Fruit fly (Drosophila melanogaster) whole organism, embryonic: Measurements from ENCODE around the gene kri.
A peak's percentile ranks its signal among the peaks of the same experiment; 100 is the strongest.

ENCODE experiments used
- Bdp1 ChIP-seq: fragments of 200-800 bp; sonication (Bioruptor generic); optimal IDR thresholded peaks from 3 replicates; lab custom pipeline; 2016; ENCODE audit warnings: missing biosample characterization, missing genetic modification characterization
- CG1024 ChIP-seq: fragments of 200-800 bp; sonication (Bioruptor generic); IDR thresholded peaks from 2 replicates; pipeline ENCODE4 v1.3.6; 2022; ENCODE audit warnings: missing biosample characterization, missing genetic modification characterization
- CG1233 ChIP-seq: fragments of 200-800 bp; sonication (Bioruptor generic); optimal IDR thresholded peaks from 4 replicates; lab custom pipeline; 2018; ENCODE audit warnings: missing biosample characterization, mild to moderate bottlenecking, missing genetic modification characterization
- CG13287 ChIP-seq: fragments of 200-800 bp; sonication (Bioruptor generic); IDR thresholded peaks from 2 replicates; pipeline ENCODE4 v1.3.6; 2022; ENCODE audit warnings: missing biosample characterization, missing genetic modification characterization; ENCODE audit not compliant: partially characterized antibody
- CG14050 ChIP-seq: fragments of 200-800 bp; sonication (Bioruptor generic); IDR thresholded peaks from 3 replicates; pipeline ENCODE4 v1.3.6; 2022; ENCODE audit warnings: missing biosample characterization, missing genetic modification characterization
- CG14860 ChIP-seq: fragments of 200-800 bp; sonication (Bioruptor generic); IDR thresholded peaks from 3 replicates; pipeline ENCODE4 v1.3.6; 2022; ENCODE audit warnings: missing biosample characterization, missing genetic modification characterization; ENCODE audit not compliant: partially characterized antibody
- CG15269 ChIP-seq: fragments of 200-800 bp; sonication (Bioruptor generic); optimal IDR thresholded peaks from 2 replicates; lab custom pipeline; 2018; ENCODE audit warnings: missing biosample characterization, mild to moderate bottlenecking, missing genetic modification characterization, moderate library complexity
- CG1792 ChIP-seq: fragments of 200-800 bp; sonication (Bioruptor generic); optimal IDR thresholded peaks from 2 replicates; lab custom pipeline; 2016; ENCODE audit warnings: missing biosample characterization, missing genetic modification characterization
- CG18599 ChIP-seq: fragments of 200-800 bp; sonication (Bioruptor generic); optimal IDR thresholded peaks from 3 replicates; lab custom pipeline; 2017; ENCODE audit warnings: missing biosample characterization, missing genetic modification characterization, mild to moderate bottlenecking, moderate library complexity, missing genetic modification reagents
- CG2875 ChIP-seq: fragments of 200-800 bp; sonication (Bioruptor generic); optimal IDR thresholded peaks from 2 replicates; lab custom pipeline; 2017; ENCODE audit warnings: missing biosample characterization, mild to moderate bottlenecking, missing genetic modification characterization, missing genetic modification reagents
- CG2889 ChIP-seq: fragments of 200-800 bp; sonication (Bioruptor generic); IDR thresholded peaks from 3 replicates; pipeline ENCODE4 v1.3.6; 2022; ENCODE audit warnings: missing biosample characterization, missing genetic modification characterization
- CG31388 ChIP-seq: fragments of 200-800 bp; sonication (Bioruptor generic); optimal IDR thresholded peaks from 2 replicates; lab custom pipeline; 2016; ENCODE audit warnings: missing biosample characterization, missing genetic modification characterization
- CG34422 ChIP-seq: fragments of 200-800 bp; sonication (Bioruptor generic); IDR thresholded peaks from 3 replicates; pipeline ENCODE4 v1.3.6; 2022; ENCODE audit warnings: missing biosample characterization, missing genetic modification characterization
- CG43689 ChIP-seq: fragments of 200-800 bp; sonication (Bioruptor generic); IDR thresholded peaks from 2 replicates; pipeline ENCODE4 v1.3.6; 2022; ENCODE audit warnings: missing biosample characterization, missing genetic modification characterization
- CG6175 ChIP-seq: fragments of 200-800 bp; sonication (Bioruptor generic); IDR thresholded peaks from 3 replicates; pipeline ENCODE4 v1.3.6; 2022; ENCODE audit warnings: missing biosample characterization, missing genetic modification characterization
- CG7839 ChIP-seq: fragments of 200-800 bp; sonication (Bioruptor generic); optimal IDR thresholded peaks from 3 replicates; lab custom pipeline; 2018; ENCODE audit warnings: missing biosample characterization, mild to moderate bottlenecking, missing genetic modification characterization, moderate library complexity
- CG9215 ChIP-seq: fragments of 200-800 bp; sonication (Bioruptor generic); IDR thresholded peaks from 2 replicates; pipeline ENCODE4 v1.3.6; 2022; ENCODE audit warnings: missing biosample characterization, missing genetic modification characterization
- CG9727 ChIP-seq: fragments of 200-800 bp; sonication (Bioruptor generic); optimal IDR thresholded peaks from 3 replicates; lab custom pipeline; 2017; ENCODE audit warnings: missing biosample characterization, mild to moderate bottlenecking, missing genetic modification characterization
- CG9817 ChIP-seq: fragments of 200-800 bp; sonication (Bioruptor generic); optimal IDR thresholded peaks from 2 replicates; lab custom pipeline; 2018; ENCODE audit warnings: missing biosample characterization, mild to moderate bottlenecking, missing genetic modification characterization, moderate library complexity
- Dek ChIP-seq: fragments of 200-800 bp; sonication (Bioruptor generic); optimal IDR thresholded peaks from 3 replicates; lab custom pipeline; 2019; ENCODE audit warnings: missing biosample characterization, mild to moderate bottlenecking, missing genetic modification characterization, moderate library complexity
- Ets65A ChIP-seq: fragments of 200-800 bp; sonication (Bioruptor generic); peaks from one replicate; lab custom pipeline; 2016; ENCODE audit warnings: missing biosample characterization, missing genetic modification characterization
- Gsc ChIP-seq: fragments of 200-800 bp; sonication (Bioruptor generic); IDR thresholded peaks from 2 replicates; pipeline ENCODE4 v1.3.6; 2022; ENCODE audit warnings: missing biosample characterization, missing genetic modification characterization
- Hr51 ChIP-seq, 2 experiments: fragments of 200-800 bp; sonication (Bioruptor generic); optimal IDR thresholded peaks; 2 replicates in 1 of 2; 3 replicates in 1 of 2; lab custom pipeline; 2016 to 2018; ENCODE audit warnings: missing biosample characterization in 2 of 2, missing genetic modification characterization in 2 of 2, mild to moderate bottlenecking in 1 of 2, moderate library complexity in 1 of 2
- Kr ChIP-seq: fragments of 200-800 bp; sonication (Bioruptor generic); optimal IDR thresholded peaks from 2 replicates; lab custom pipeline; 2017; ENCODE audit warnings: missing biosample characterization, mild to moderate bottlenecking, missing genetic modification characterization
- Poxn ChIP-seq: fragments of 200-800 bp; sonication (Bioruptor generic); IDR thresholded peaks from 2 replicates; pipeline ENCODE4 v1.3.6; 2022; ENCODE audit warnings: missing biosample characterization, missing genetic modification characterization
- Ptx1 ChIP-seq: fragments of 200-800 bp; sonication (Bioruptor generic); IDR thresholded peaks from 2 replicates; pipeline ENCODE4 v1.3.6; 2022; ENCODE audit warnings: missing biosample characterization, missing genetic modification characterization
- Ravus ChIP-seq: fragments of 200-800 bp; sonication (Bioruptor generic); IDR thresholded peaks from 2 replicates; pipeline ENCODE4 v1.3.6; 2022; ENCODE audit warnings: missing biosample characterization, missing genetic modification characterization
- Stat92E ChIP-seq, 3 experiments: fragments of >200 bp in 2 of 3; fragments of 200-800 bp in 1 of 3; sonication (Bioruptor generic) in 1 of 3; optimal IDR thresholded peaks; 2 replicates each; lab custom pipeline; 2017 to 2019; ENCODE audit warnings: missing biosample characterization in 3 of 3, missing genetic modification characterization in 3 of 3, mild to moderate bottlenecking in 1 of 3, moderate library complexity in 1 of 3
- Xrp1 ChIP-seq: fragments of 200-800 bp; sonication (Bioruptor generic); IDR thresholded peaks from 2 replicates; pipeline ENCODE4 v1.3.6; 2022; ENCODE audit warnings: missing biosample characterization, missing genetic modification characterization
- corto ChIP-seq: fragments of 200-800 bp; sonication (Bioruptor generic); optimal IDR thresholded peaks from 2 replicates; lab custom pipeline; 2016; ENCODE audit warnings: missing biosample characterization, mild to moderate bottlenecking, missing genetic modification characterization, moderate library complexity
- dmrt99B ChIP-seq: fragments of 200-800 bp; sonication (Bioruptor generic); optimal IDR thresholded peaks from 2 replicates; lab custom pipeline; 2018; ENCODE audit warnings: missing biosample characterization, mild to moderate bottlenecking, missing genetic modification characterization, moderate library complexity
- fru ChIP-seq: fragments of >200 bp; optimal IDR thresholded peaks from 2 replicates; lab custom pipeline; 2017
- hbn ChIP-seq: fragments of 200-800 bp; sonication (Bioruptor generic); IDR thresholded peaks from 2 replicates; pipeline ENCODE4 v1.3.6; 2022; ENCODE audit warnings: missing biosample characterization, missing genetic modification characterization; ENCODE audit not compliant: partially characterized antibody
- jing ChIP-seq: fragments of 200-800 bp; sonication (Bioruptor generic); optimal IDR thresholded peaks from 2 replicates; lab custom pipeline; 2018; ENCODE audit warnings: missing biosample characterization, mild to moderate bottlenecking, missing genetic modification characterization
- org-1 ChIP-seq: fragments of 200-800 bp; sonication (Bioruptor generic); optimal IDR thresholded peaks from 2 replicates; lab custom pipeline; 2017; ENCODE audit warnings: missing biosample characterization, missing genetic modification characterization
- pan ChIP-seq, 4 experiments: fragments of >200 bp in 3 of 4; fragments of 200-800 bp in 1 of 4; sonication (Bioruptor generic) in 1 of 4; optimal IDR thresholded peaks in 3 of 4; IDR thresholded peaks in 1 of 4; 2 replicates each; pipeline versions ENCODE4 v1.3.6 to Lab custom; 2017 to 2022; ENCODE audit warnings: missing biosample characterization in 2 of 4, missing genetic modification characterization in 2 of 4, mixed read lengths in 1 of 4
- salm ChIP-seq: fragments of 200-800 bp; sonication (Bioruptor generic); optimal IDR thresholded peaks from 2 replicates; lab custom pipeline; 2018; ENCODE audit warnings: missing biosample characterization, mild to moderate bottlenecking, missing genetic modification characterization
- sd ChIP-seq: fragments of 200-800 bp; sonication (Bioruptor generic); optimal IDR thresholded peaks from 3 replicates; lab custom pipeline; 2018; ENCODE audit warnings: missing biosample characterization, mild to moderate bottlenecking, missing genetic modification characterization, moderate library complexity
- sens-2 ChIP-seq: fragments of 200-800 bp; sonication (Bioruptor generic); IDR thresholded peaks from 2 replicates; pipeline ENCODE4 v1.3.6; 2022; ENCODE audit warnings: missing biosample characterization, missing genetic modification characterization
- slp2 ChIP-seq: fragments of 200-800 bp; sonication (Bioruptor generic); optimal IDR thresholded peaks from 2 replicates; lab custom pipeline; 2016; ENCODE audit warnings: missing biosample characterization, missing genetic modification characterization
- so ChIP-seq: fragments of 200-800 bp; sonication (Bioruptor generic); IDR thresholded peaks from 3 replicates; pipeline ENCODE4 v1.3.6; 2022; ENCODE audit warnings: missing biosample characterization, missing genetic modification characterization
- sqz ChIP-seq: fragments of 200-800 bp; sonication (Bioruptor generic); optimal IDR thresholded peaks from 3 replicates; lab custom pipeline; 2018; ENCODE audit warnings: missing biosample characterization, mild to moderate bottlenecking, missing genetic modification characterization
- ssp ChIP-seq: fragments of 200-800 bp; sonication (Bioruptor generic); IDR thresholded peaks from 2 replicates; pipeline ENCODE4 v1.3.6; 2022; ENCODE audit warnings: missing biosample characterization, missing genetic modification characterization
- sug ChIP-seq: fragments of 200-800 bp; optimal IDR thresholded peaks from 2 replicates; lab custom pipeline; 2019; ENCODE audit warnings: missing biosample characterization, mild to moderate bottlenecking, missing genetic modification characterization, moderate library complexity
- tap ChIP-seq: fragments of 200-800 bp; optimal IDR thresholded peaks from 3 replicates; lab custom pipeline; 2019; ENCODE audit warnings: missing biosample characterization, mild to moderate bottlenecking, missing genetic modification characterization, moderate library complexity
- twi ChIP-seq: fragments of 200-800 bp; optimal IDR thresholded peaks from 2 replicates; lab custom pipeline; 2019; ENCODE audit warnings: missing biosample characterization, mild to moderate bottlenecking, missing genetic modification characterization, moderate library complexity
- unc-4 ChIP-seq: fragments of 200-800 bp; sonication (Bioruptor generic); IDR thresholded peaks from 2 replicates; pipeline ENCODE4 v1.3.6; 2022; ENCODE audit warnings: missing biosample characterization, missing genetic modification characterization; ENCODE audit not compliant: partially characterized antibody
- vfl ChIP-seq: fragments of 200-800 bp; sonication (Bioruptor generic); optimal IDR thresholded peaks from 2 replicates; lab custom pipeline; 2016; ENCODE audit warnings: missing biosample characterization, missing genetic modification characterization
- wor ChIP-seq: fragments of 200-800 bp; sonication (Bioruptor generic); IDR thresholded peaks from 2 replicates; pipeline ENCODE4 v1.3.6; 2022; ENCODE audit warnings: missing biosample characterization, missing genetic modification characterization

kri gene

dm6 chr3L:5785237-5786062, 25.3 kb upstream of the kri start (continued):
- TF ChIP-seq twi (no peak), CG1233 (GFP tag; lab: Kevin White, UChicago) (peak; percentile 26), wor (no peak), slp2 (GFP tag; lab: Kevin White, UChicago) (no peak), so (GFP tag; lab: Robert Waterston, UW) (no peak), ssp (GFP tag; lab: Robert Waterston, UW) (no peak), Hr51 (GFP tag; optimal IDR thresholded peaks at IDR 0.05; lab: Kevin White, UChicago) (no peak), dmrt99B (tag; lab: Kevin White, UChicago) (no peak), CG13287 (GFP tag; lab: Robert Waterston, UW) (no peak), CG9817 (tag; lab: Kevin White, UChicago) (no peak), CG34422 (GFP tag; lab: Robert Waterston, UW) (no peak), CG15269 (tag; lab: Kevin White, UChicago) (no peak), CG1024 (GFP tag; lab: Robert Waterston, UW) (peak; percentile 20; the same call in 1 of the 2 replicates), sd (tag; lab: Kevin White, UChicago) (no peak), CG14050 (GFP tag; lab: Robert Waterston, UW) (no peak), hbn (GFP tag; lab: Robert Waterston, UW) (no peak), Bdp1 (GFP tag; lab: Kevin White, UChicago) (no peak), CG18599 (GFP tag; lab: Kevin White, UChicago) (no peak), jing (no peak), Stat92E (GFP tag; optimal IDR thresholded peaks at IDR 0.05; lab: Kevin White, UChicago) (no peak), Kr (GFP tag; lab: Kevin White, UChicago) (no peak), Ets65A (GFP tag; lab: Kevin White, UChicago) (peak; percentile 58), org-1 (GFP tag; lab: Kevin White, UChicago) (peak; percentile 11), sug (tag; lab: Kevin White, UChicago) (no peak), CG9727 (peak; percentile 34), CG43689 (GFP tag; lab: Robert Waterston, UW) (no peak), Ptx1 (GFP tag; lab: Robert Waterston, UW) (no peak), CG31388 (GFP tag; lab: Kevin White, UChicago) (no peak), vfl (GFP tag; lab: Kevin White, UChicago) (no peak), CG2875 (peak; percentile 31), Poxn (no peak), CG14860 (GFP tag; lab: Robert Waterston, UW) (no peak), Gsc (GFP tag; lab: Robert Waterston, UW) (no peak), fru (lab: Kevin White, UChicago) (no peak), salm (tag; lab: Kevin White, UChicago) (no peak), Ravus (no peak), pan (optimal IDR thresholded peaks at IDR 0.05; lab: Kevin White, UChicago) (no peak), pan (GFP tag; optimal IDR thresholded peaks at IDR 0.05 in 1 of 2, IDR thresholded peaks at IDR 0.05 in 1 of 2) (no peak), CG7839 (no peak), sqz (no peak), tap (tag; lab: Kevin White, UChicago) (no peak), CG1792 (GFP tag; lab: Kevin White, UChicago) (no peak), Xrp1 (GFP tag; lab: Robert Waterston, UW) (peak; percentile 57), corto (GFP tag; lab: Kevin White, UChicago) (no peak), Dek (tag; lab: Kevin White, UChicago) (no peak), sens-2 (GFP tag; lab: Robert Waterston, UW) (no peak), CG2889 (no peak), CG6175 (GFP tag; lab: Robert Waterston, UW) (no peak), CG9215 (no peak), unc-4 (GFP tag; lab: Robert Waterston, UW) (no peak)
